Fruit fly (Drosophila melanogaster) whole organism, embryonic: ENCODE measurements around the gene CG7484.

Source experiments
- B-H2 ChIP-seq: fragments of 200-800 bp; sonication (Bioruptor generic); optimal IDR thresholded peaks from 2 replicates; lab custom pipeline; 2018; ENCODE audit warnings: missing biosample characterization, mild to moderate bottlenecking, missing genetic modification characterization
- Bdp1 ChIP-seq: fragments of 200-800 bp; sonication (Bioruptor generic); optimal IDR thresholded peaks from 3 replicates; lab custom pipeline; 2016; ENCODE audit warnings: missing biosample characterization, missing genetic modification characterization
- Blimp-1 ChIP-seq: fragments of 200-800 bp; sonication (Bioruptor generic); optimal IDR thresholded peaks from 3 replicates; lab custom pipeline; 2018; ENCODE audit warnings: missing biosample characterization, missing genetic modification characterization, mild to moderate bottlenecking, moderate library complexity, missing genetic modification reagents
- C15 ChIP-seq: fragments of 200-800 bp; sonication (Bioruptor generic); IDR thresholded peaks from 3 replicates; pipeline ENCODE4 v1.3.6; 2022; ENCODE audit warnings: missing biosample characterization, missing genetic modification characterization
- CG10147 ChIP-seq: fragments of 200-800 bp; sonication (Bioruptor generic); optimal IDR thresholded peaks from 2 replicates; lab custom pipeline; 2019; ENCODE audit warnings: missing biosample characterization, mild to moderate bottlenecking, missing genetic modification characterization, moderate library complexity
- CG10267 ChIP-seq: fragments of 200-800 bp; sonication (Bioruptor generic); optimal IDR thresholded peaks from 2 replicates; lab custom pipeline; 2018; ENCODE audit warnings: missing biosample characterization, mild to moderate bottlenecking, missing genetic modification characterization, moderate library complexity
- CG13424 ChIP-seq: fragments of 200-800 bp; sonication (Bioruptor generic); optimal IDR thresholded peaks from 2 replicates; lab custom pipeline; 2019; ENCODE audit warnings: missing biosample characterization, mild to moderate bottlenecking, missing genetic modification characterization, moderate library complexity
- CG14667 ChIP-seq: fragments of 200-800 bp; sonication (Bioruptor generic); IDR thresholded peaks from 2 replicates; pipeline ENCODE4 v1.3.6; 2022; ENCODE audit warnings: missing biosample characterization, missing genetic modification characterization
- CG14710 ChIP-seq: fragments of 200-800 bp; sonication (Bioruptor generic); optimal IDR thresholded peaks from 3 replicates; lab custom pipeline; 2019; ENCODE audit warnings: missing biosample characterization, mild to moderate bottlenecking, missing genetic modification characterization, moderate library complexity
- CG14860 ChIP-seq: fragments of 200-800 bp; sonication (Bioruptor generic); IDR thresholded peaks from 3 replicates; pipeline ENCODE4 v1.3.6; 2022; ENCODE audit warnings: missing biosample characterization, missing genetic modification characterization; ENCODE audit not compliant: partially characterized antibody
- CG17361 ChIP-seq: fragments of 200-800 bp; sonication (Bioruptor generic); IDR thresholded peaks from 3 replicates; pipeline ENCODE4 v1.3.6; 2022; ENCODE audit warnings: missing biosample characterization, missing genetic modification characterization
- CG18011 ChIP-seq: fragments of 200-800 bp; sonication (Bioruptor generic); optimal IDR thresholded peaks from 2 replicates; lab custom pipeline; 2017; ENCODE audit warnings: missing biosample characterization, missing genetic modification characterization, mild to moderate bottlenecking, moderate library complexity, missing genotype
- CG18262 ChIP-seq: fragments of 200-800 bp; optimal IDR thresholded peaks from 3 replicates; lab custom pipeline; 2019; ENCODE audit warnings: missing biosample characterization, mild to moderate bottlenecking, missing genetic modification characterization, moderate library complexity
- CG2116 ChIP-seq: fragments of 200-800 bp; sonication (Bioruptor generic); optimal IDR thresholded peaks from 3 replicates; lab custom pipeline; 2018; ENCODE audit warnings: missing biosample characterization, mild to moderate bottlenecking, missing genetic modification characterization
- CG30020 ChIP-seq: fragments of 200-800 bp; optimal IDR thresholded peaks from 2 replicates; lab custom pipeline; 2019; ENCODE audit warnings: missing biosample characterization, mild to moderate bottlenecking, missing genetic modification characterization, moderate library complexity
- CG31388 ChIP-seq: fragments of 200-800 bp; sonication (Bioruptor generic); optimal IDR thresholded peaks from 2 replicates; lab custom pipeline; 2016; ENCODE audit warnings: missing biosample characterization, missing genetic modification characterization
- CG31441 ChIP-seq: fragments of 200-800 bp; sonication (Bioruptor generic); IDR thresholded peaks from 2 replicates; pipeline ENCODE4 v1.3.6; 2022; ENCODE audit warnings: missing biosample characterization, missing genetic modification characterization
- CG6765 ChIP-seq: fragments of 200-800 bp; sonication (Bioruptor generic); optimal IDR thresholded peaks from 3 replicates; lab custom pipeline; 2017; ENCODE audit warnings: missing biosample characterization, mild to moderate bottlenecking, missing genetic modification characterization
- CG6791 ChIP-seq: fragments of 200-800 bp; sonication (Bioruptor generic); IDR thresholded peaks from 3 replicates; pipeline ENCODE4 v1.3.6; 2022; ENCODE audit warnings: missing biosample characterization, missing genetic modification characterization; ENCODE audit not compliant: partially characterized antibody
- CG7745 ChIP-seq: fragments of 200-800 bp; sonication (Bioruptor generic); optimal IDR thresholded peaks from 2 replicates; lab custom pipeline; 2018; ENCODE audit warnings: missing biosample characterization, mild to moderate bottlenecking, missing genetic modification characterization, moderate library complexity
- CG8944 ChIP-seq: fragments of 200-800 bp; sonication (Bioruptor generic); optimal IDR thresholded peaks from 3 replicates; lab custom pipeline; 2016; ENCODE audit warnings: missing biosample characterization, missing genetic modification characterization
- D19B ChIP-seq: fragments of 200-800 bp; sonication (Bioruptor generic); optimal IDR thresholded peaks from 2 replicates; lab custom pipeline; 2017; ENCODE audit warnings: missing biosample characterization, mild to moderate bottlenecking, missing genetic modification characterization
- Dfd ChIP-seq, 2 experiments: fragments of >200 bp; optimal IDR thresholded peaks; 2 replicates each; lab custom pipeline; 2017; ENCODE audit warnings: missing biosample characterization in 2 of 2, missing genetic modification characterization in 2 of 2
- Drgx ChIP-seq: fragments of 200-800 bp; sonication (Bioruptor generic); IDR thresholded peaks from 2 replicates; pipeline ENCODE4 v1.3.6; 2022; ENCODE audit warnings: missing biosample characterization, missing genetic modification characterization
- Ets97D ChIP-seq: fragments of 200-800 bp; sonication (Bioruptor generic); optimal IDR thresholded peaks from 3 replicates; lab custom pipeline; 2016; ENCODE audit warnings: missing biosample characterization, missing genetic modification characterization
- Hmr ChIP-seq: fragments of 200-800 bp; sonication (Bioruptor generic); optimal IDR thresholded peaks from 3 replicates; lab custom pipeline; 2017; ENCODE audit warnings: mild to moderate bottlenecking, missing biosample characterization, missing genetic modification reagents, missing genetic modification characterization
- Med ChIP-seq: fragments of 200-800 bp; sonication (Bioruptor generic); peaks from one replicate; lab custom pipeline; 2016; ENCODE audit warnings: missing biosample characterization, missing genetic modification characterization, mild to moderate bottlenecking, inconsistent platforms, moderate library complexity
- Mes4 ChIP-seq: fragments of 200-800 bp; sonication (Bioruptor generic); optimal IDR thresholded peaks from 2 replicates; lab custom pipeline; 2016; ENCODE audit warnings: missing biosample characterization, missing genetic modification characterization
- Pdp1 ChIP-seq, 2 experiments: fragments of 200-800 bp; sonication (Bioruptor generic); optimal IDR thresholded peaks; 3 replicates each; lab custom pipeline; 2016; ENCODE audit warnings: missing biosample characterization in 2 of 2, missing genetic modification characterization in 2 of 2, mild to moderate bottlenecking in 1 of 2, moderate library complexity in 1 of 2
- Side ChIP-seq: fragments of 200-800 bp; sonication (Bioruptor generic); optimal IDR thresholded peaks from 2 replicates; lab custom pipeline; 2016; ENCODE audit warnings: missing biosample characterization, missing genetic modification characterization
- Six4 ChIP-seq: fragments of 200-800 bp; sonication (Bioruptor generic); optimal IDR thresholded peaks from 2 replicates; lab custom pipeline; 2016; ENCODE audit warnings: missing biosample characterization, missing genetic modification characterization
- Sry-δ ChIP-seq: fragments of 200-800 bp; sonication (Bioruptor generic); optimal IDR thresholded peaks from 2 replicates; lab custom pipeline; 2016; ENCODE audit warnings: missing biosample characterization, missing genetic modification characterization
- ci ChIP-seq: fragments of 200-800 bp; sonication (Bioruptor generic); IDR thresholded peaks from 3 replicates; pipeline ENCODE4 v1.3.6; 2022; ENCODE audit warnings: missing biosample characterization, missing genetic modification characterization
- croc ChIP-seq: fragments of 200-800 bp; sonication (Bioruptor generic); conservative IDR thresholded peaks from 3 replicates; pipeline ENCODE4 v1.3.6; 2022; ENCODE audit warnings: missing biosample characterization, missing genetic modification characterization
- crol ChIP-seq: fragments of 200-800 bp; sonication (Bioruptor generic); IDR thresholded peaks from 2 replicates; pipeline ENCODE4 v1.3.6; 2022; ENCODE audit warnings: missing biosample characterization, missing genetic modification characterization
- emc ChIP-seq: fragments of 200-800 bp; sonication (Bioruptor generic); optimal IDR thresholded peaks from 2 replicates; lab custom pipeline; 2016; ENCODE audit warnings: missing biosample characterization, missing genetic modification characterization
- fd64A ChIP-seq: fragments of 200-800 bp; sonication (Bioruptor generic); optimal IDR thresholded peaks from 3 replicates; lab custom pipeline; 2018; ENCODE audit warnings: missing biosample characterization, mild to moderate bottlenecking, missing genetic modification characterization
- grn ChIP-seq: fragments of 200-800 bp; sonication (Bioruptor generic); optimal IDR thresholded peaks from 3 replicates; lab custom pipeline; 2017; ENCODE audit warnings: missing biosample characterization, missing genetic modification characterization
- hbn ChIP-seq: fragments of 200-800 bp; sonication (Bioruptor generic); IDR thresholded peaks from 2 replicates; pipeline ENCODE4 v1.3.6; 2022; ENCODE audit warnings: missing biosample characterization, missing genetic modification characterization; ENCODE audit not compliant: partially characterized antibody
- her ChIP-seq: fragments of 200-800 bp; sonication (Bioruptor generic); optimal IDR thresholded peaks from 2 replicates; lab custom pipeline; 2016; ENCODE audit warnings: missing biosample characterization, missing genetic modification characterization
- jumu ChIP-seq: fragments of 200-800 bp; sonication (Bioruptor generic); optimal IDR thresholded peaks from 3 replicates; lab custom pipeline; 2016; ENCODE audit warnings: missing biosample characterization, missing genetic modification characterization
- klu ChIP-seq: fragments of 200-800 bp; sonication (Bioruptor generic); IDR thresholded peaks from 2 replicates; pipeline ENCODE4 v1.3.6; 2022; ENCODE audit warnings: missing biosample characterization, missing genetic modification characterization
- lilli ChIP-seq: fragments of 200-800 bp; sonication (Bioruptor generic); optimal IDR thresholded peaks from 3 replicates; lab custom pipeline; 2016; ENCODE audit warnings: missing biosample characterization, missing genetic modification characterization
- luna ChIP-seq: fragments of 200-800 bp; sonication (Bioruptor generic); optimal IDR thresholded peaks from 2 replicates; lab custom pipeline; 2016; ENCODE audit warnings: missing biosample characterization, missing genetic modification characterization
- onecut ChIP-seq: fragments of 200-800 bp; sonication (Bioruptor generic); IDR thresholded peaks from 2 replicates; pipeline ENCODE4 v1.3.6; 2022; ENCODE audit warnings: missing biosample characterization, missing genetic modification characterization
- pzg ChIP-seq: fragments of 200-800 bp; sonication (Bioruptor generic); optimal IDR thresholded peaks from 3 replicates; lab custom pipeline; 2018; ENCODE audit warnings: missing biosample characterization, mild to moderate bottlenecking, missing genetic modification characterization, moderate library complexity
- sens ChIP-seq: fragments of 200-800 bp; sonication (Bioruptor generic); peaks from one replicate; lab custom pipeline; 2016; ENCODE audit warnings: missing biosample characterization, missing genetic modification characterization
- slou ChIP-seq: fragments of 200-800 bp; sonication (Bioruptor generic); optimal IDR thresholded peaks from 3 replicates; lab custom pipeline; 2016; ENCODE audit warnings: missing biosample characterization, missing genetic modification characterization
- sna ChIP-seq: fragments of 200-800 bp; sonication (Bioruptor generic); IDR thresholded peaks from 2 replicates; pipeline ENCODE4 v1.3.6; 2022; ENCODE audit warnings: missing biosample characterization, missing genetic modification characterization; ENCODE audit not compliant: partially characterized antibody
- so ChIP-seq: fragments of 200-800 bp; sonication (Bioruptor generic); IDR thresholded peaks from 3 replicates; pipeline ENCODE4 v1.3.6; 2022; ENCODE audit warnings: missing biosample characterization, missing genetic modification characterization
- wdn ChIP-seq: fragments of 200-800 bp; sonication (Bioruptor generic); IDR thresholded peaks from 2 replicates; pipeline ENCODE4 v1.3.6; 2022; ENCODE audit warnings: missing biosample characterization, missing genetic modification characterization
- zfh2 ChIP-seq: fragments of 200-800 bp; sonication (Bioruptor generic); optimal IDR thresholded peaks from 2 replicates; lab custom pipeline; 2016; ENCODE audit warnings: missing biosample characterization, missing genetic modification characterization

CG7484 gene

dm6 chr3L:17644906-17645244 is 9.5 kb upstream of the CG7484 start, which contains the start of gene Pep (continued):
- no peak for TF ChIP-seq CG18011 (GFP tag; lab: Kevin White, UChicago)
- no peak for TF ChIP-seq CG7745 (tag; lab: Kevin White, UChicago)
- peak; percentile 30 for TF ChIP-seq luna
- peak; percentile 64 for TF ChIP-seq jumu (GFP tag; lab: Kevin White, UChicago)
- peak; percentile 46 for TF ChIP-seq her (GFP tag; lab: Kevin White, UChicago)
- peak; percentile 99 for TF ChIP-seq hbn (GFP tag; lab: Robert Waterston, UW)
- TF ChIP-seq CG6765 (GFP tag; lab: Kevin White, UChicago): no peak
- TF ChIP-seq Hmr (GFP tag; lab: Kevin White, UChicago): peak; percentile 38
- no peak; the same call in 2 of the 3 replicates for TF ChIP-seq ci (GFP tag; lab: Robert Waterston, UW)
- no peak for TF ChIP-seq CG31388 (GFP tag; lab: Kevin White, UChicago)
- no peak for TF ChIP-seq Six4 (GFP tag; lab: Kevin White, UChicago)
- peak; percentile 98 for TF ChIP-seq CG14860
- TF ChIP-seq CG17361 (GFP tag; lab: Robert Waterston, UW): peak; percentile 53; the same call in 2 of the 3 replicates
- TF ChIP-seq Med: peak; percentile 91
- TF ChIP-seq emc (GFP tag; lab: Kevin White, UChicago): no peak
- TF ChIP-seq pzg (GFP tag; lab: Kevin White, UChicago): peak; percentile 93
- TF ChIP-seq CG31441 (GFP tag; lab: Robert Waterston, UW): peak; percentile 57
- TF ChIP-seq CG6791 (GFP tag; lab: Robert Waterston, UW): peak; percentile 99
- TF ChIP-seq Dfd (GFP tag; optimal IDR thresholded peaks at IDR 0.05; lab: Kevin White, UChicago): no peak
- no peak for TF ChIP-seq CG8944 (GFP tag; lab: Kevin White, UChicago)
- no peak for TF ChIP-seq Bdp1
- TF ChIP-seq Mes4 (GFP tag; lab: Kevin White, UChicago): no peak
- peak; percentile 99 for TF ChIP-seq grn (GFP tag; lab: Kevin White, UChicago)
- TF ChIP-seq Sry-δ (GFP tag; lab: Kevin White, UChicago): peak; percentile 100
- no peak for TF ChIP-seq slou
- TF ChIP-seq croc (GFP tag; lab: Robert Waterston, UW): no peak
- peak; percentile 91 for TF ChIP-seq sens
- peak; percentile 96 for TF ChIP-seq sna (GFP tag; lab: Robert Waterston, UW)
- no peak for TF ChIP-seq so (GFP tag; lab: Robert Waterston, UW)
- no peak for TF ChIP-seq Blimp-1 (GFP tag; lab: Kevin White, UChicago)
- peak; percentile 73 for TF ChIP-seq CG14710 (tag; lab: Kevin White, UChicago)
- TF ChIP-seq CG10147: peak; percentile 35
- TF ChIP-seq lilli: peak; percentile 51
- no peak for TF ChIP-seq fd64A
- TF ChIP-seq Ets97D (GFP tag; lab: Kevin White, UChicago): peak; percentile 80
- peak; percentile 75 for TF ChIP-seq CG30020 (tag; lab: Kevin White, UChicago)
- peak; percentile 73 for TF ChIP-seq onecut (GFP tag; lab: Robert Waterston, UW)
- peak; percentile 88 for TF ChIP-seq CG2116 (GFP tag; lab: Kevin White, UChicago)
- TF ChIP-seq B-H2 (GFP tag; lab: Kevin White, UChicago): peak; percentile 60
- TF ChIP-seq klu: no peak
- TF ChIP-seq wdn (GFP tag; lab: Robert Waterston, UW): 0 out of 2 replicates have a peak, but pooled peaks have one; percentile 22
- TF ChIP-seq Drgx (GFP tag; lab: Robert Waterston, UW): no peak
- TF ChIP-seq crol (GFP tag; lab: Robert Waterston, UW): no peak
- TF ChIP-seq Side (GFP tag; lab: Kevin White, UChicago): peak; percentile 49
- no peak for TF ChIP-seq CG14667 (GFP tag; lab: Robert Waterston, UW)
- TF ChIP-seq CG18262 (tag; lab: Kevin White, UChicago): peak; percentile 34
- no peak for TF ChIP-seq D19B
- TF ChIP-seq Pdp1 (GFP tag; optimal IDR thresholded peaks at IDR 0.05; lab: Kevin White, UChicago): peak in 1 of 2 experiments; percentile 36
- TF ChIP-seq C15 (GFP tag; lab: Robert Waterston, UW): no peak
- TF ChIP-seq CG13424: peak; percentile 13
- peak; percentile 68 for TF ChIP-seq CG10267 (tag; lab: Kevin White, UChicago)
- peak; percentile 38 for TF ChIP-seq zfh2 (GFP tag; lab: Kevin White, UChicago)
